Worm (Caenorhabditis elegans) whole organism, L3 larva: ENCODE measurements around the gene R07E5.4.

Experiments
- R02D3.7 ChIP-seq: fragments of 150-350 bp; optimal IDR thresholded peaks from 2 replicates; lab custom pipeline; 2014; ENCODE audit warnings: missing biosample characterization, missing genetic modification characterization
- aly-2 ChIP-seq: fragments of 150-350 bp; optimal IDR thresholded peaks from 2 replicates; lab custom pipeline; 2014; ENCODE audit warnings: missing biosample characterization, missing genetic modification characterization
- ama-1 ChIP-seq: fragments of 150-350 bp; optimal IDR thresholded peaks from 2 replicates; lab custom pipeline; 2018
- ceh-16 ChIP-seq: sonication (generic microtip); optimal IDR thresholded peaks from 2 replicates; lab custom pipeline; 2017; ENCODE audit warnings: missing biosample characterization, missing genetic modification characterization
- ceh-28 ChIP-seq: fragments of 150-350 bp; optimal IDR thresholded peaks from 2 replicates; lab custom pipeline; 2014; ENCODE audit warnings: missing biosample characterization, missing genetic modification reagents, missing genetic modification characterization
- egl-27 ChIP-seq: sonication (generic microtip); optimal IDR thresholded peaks from 4 replicates; lab custom pipeline; 2017; ENCODE audit warnings: missing biosample characterization, missing genetic modification reagents, missing genetic modification characterization
- egl-5 ChIP-seq: fragments of 150-350 bp; optimal IDR thresholded peaks from 2 replicates; lab custom pipeline; 2017; ENCODE audit warnings: missing biosample characterization, missing genetic modification reagents, missing genetic modification characterization, inconsistent platforms
- elt-1 ChIP-seq: fragments of 150-350 bp; optimal IDR thresholded peaks from 2 replicates; lab custom pipeline; 2014; ENCODE audit warnings: missing biosample characterization, missing genetic modification characterization
- elt-2 ChIP-seq: sonication (generic microtip); optimal IDR thresholded peaks from 2 replicates; lab custom pipeline; 2016; ENCODE audit warnings: missing genetic modification reagents, mild to moderate bottlenecking, missing genetic modification characterization, missing compliant biosample characterization
- elt-3 ChIP-seq, 3 experiments: fragments of 150-350 bp in 1 of 3; sonication (generic microtip) in 2 of 3; optimal IDR thresholded peaks; 2 replicates in 2 of 3; 4 replicates in 1 of 3; lab custom pipeline; 2014 to 2017; ENCODE audit warnings: missing biosample characterization in 3 of 3, missing genetic modification characterization in 3 of 3
- fkh-10 ChIP-seq: sonication (generic microtip); optimal IDR thresholded peaks from 2 replicates; lab custom pipeline; 2017; ENCODE audit warnings: missing biosample characterization, missing genetic modification reagents, missing genetic modification characterization
- fkh-2 ChIP-seq: fragments of 150-350 bp; optimal IDR thresholded peaks from 2 replicates; lab custom pipeline; 2014; ENCODE audit warnings: missing biosample characterization, missing genetic modification reagents, missing genetic modification characterization
- hmg-11 ChIP-seq: sonication (generic microtip); optimal IDR thresholded peaks from 2 replicates; lab custom pipeline; 2016; ENCODE audit warnings: missing genetic modification characterization, missing compliant biosample characterization
- lin-39 ChIP-seq: fragments of 150-350 bp; optimal IDR thresholded peaks from 2 replicates; lab custom pipeline; 2018; ENCODE audit warnings: missing biosample characterization, missing genetic modification reagents, missing genetic modification characterization
- lsy-12 ChIP-seq: sonication (generic microtip); optimal IDR thresholded peaks from 2 replicates; lab custom pipeline; 2016; ENCODE audit warnings: mild to moderate bottlenecking, missing genetic modification characterization, missing compliant biosample characterization
- mml-1 ChIP-seq: fragments of 150-350 bp; sonication (generic microtip); optimal IDR thresholded peaks from 3 replicates; lab custom pipeline; 2014; ENCODE audit warnings: missing biosample characterization, missing genetic modification characterization
- nfya-1 ChIP-seq: sonication (generic microtip); optimal IDR thresholded peaks from 2 replicates; lab custom pipeline; 2017; ENCODE audit warnings: missing genetic modification characterization, mild to moderate bottlenecking, missing compliant biosample characterization, antibody characterized with exemption, moderate library complexity; ENCODE audit not compliant: insufficient read depth
- nhr-12 ChIP-seq: fragments of 150-350 bp; optimal IDR thresholded peaks from 2 replicates; lab custom pipeline; 2014; ENCODE audit warnings: missing biosample characterization, missing genetic modification characterization
- nhr-23 ChIP-seq: fragments of 150-350 bp; optimal IDR thresholded peaks from 2 replicates; lab custom pipeline; 2014; ENCODE audit warnings: missing biosample characterization, missing genetic modification reagents, missing genetic modification characterization
- nhr-25 ChIP-seq: sonication (generic microtip); optimal IDR thresholded peaks from 2 replicates; lab custom pipeline; 2017; ENCODE audit warnings: missing biosample characterization, missing genetic modification characterization
- nhr-28 ChIP-seq: fragments of 150-350 bp; optimal IDR thresholded peaks from 2 replicates; lab custom pipeline; 2014; ENCODE audit warnings: missing biosample characterization, missing genetic modification characterization
- nhr-43 ChIP-seq: sonication (generic microtip); optimal IDR thresholded peaks from 2 replicates; lab custom pipeline; 2016; ENCODE audit warnings: mild to moderate bottlenecking, missing genetic modification characterization, missing compliant biosample characterization; ENCODE audit not compliant: poor library complexity, severe bottlenecking
- nhr-76 ChIP-seq: fragments of 150-350 bp; sonication (generic microtip); optimal IDR thresholded peaks from 5 replicates; lab custom pipeline; 2014; ENCODE audit warnings: missing biosample characterization, missing genetic modification characterization
- pha-4 ChIP-seq: fragments of 150-350 bp; optimal IDR thresholded peaks from 2 replicates; lab custom pipeline; 2014; ENCODE audit warnings: missing biosample characterization, missing genetic modification reagents, missing genetic modification characterization
- pqm-1 ChIP-seq: fragments of 150-350 bp; optimal IDR thresholded peaks from 2 replicates; lab custom pipeline; 2017; ENCODE audit warnings: missing biosample characterization, missing genetic modification characterization, inconsistent platforms
- skn-1 ChIP-seq: fragments of 150-350 bp; optimal IDR thresholded peaks from 2 replicates; lab custom pipeline; 2014; ENCODE audit warnings: missing biosample characterization, missing genetic modification characterization
- snpc-4 ChIP-seq: fragments of 150-350 bp; optimal IDR thresholded peaks from 2 replicates; lab custom pipeline; 2014; ENCODE audit warnings: missing biosample characterization, missing genetic modification characterization
- tbx-2 ChIP-seq: sonication (generic microtip); optimal IDR thresholded peaks from 2 replicates; lab custom pipeline; 2016; ENCODE audit warnings: mild to moderate bottlenecking, missing genetic modification characterization, missing compliant biosample characterization
- zag-1 ChIP-seq: fragments of 150-350 bp; optimal IDR thresholded peaks from 2 replicates; lab custom pipeline; 2014; ENCODE audit warnings: missing biosample characterization, missing genetic modification characterization
- ztf-11 ChIP-seq: fragments of 150-350 bp; optimal IDR thresholded peaks from 2 replicates; lab custom pipeline; 2014; ENCODE audit warnings: missing biosample characterization, missing genetic modification characterization

R07E5.4 gene

ce11 chrIII:4358345-4358744 lies 36.3 kb upstream of the R07E5.4 start:
- TF ChIP-seq elt-3 (tag; optimal IDR thresholded peaks at IDR 0.05; lab: Kevin White, UChicago) (no peak), nfya-1 (tag; lab: Kevin White, UChicago) (peak; percentile 39), skn-1 (tag; lab: Kevin White, UChicago) (no peak), lin-39 (tag; lab: Kevin White, UChicago) (peak; percentile 36), tbx-2 (tag; lab: Kevin White, UChicago) (no peak), R02D3.7 (tag; lab: Kevin White, UChicago) (no peak), nhr-76 (tag; lab: Kevin White, UChicago) (no peak), elt-2 (no peak), ceh-16 (no peak)

DNA sequence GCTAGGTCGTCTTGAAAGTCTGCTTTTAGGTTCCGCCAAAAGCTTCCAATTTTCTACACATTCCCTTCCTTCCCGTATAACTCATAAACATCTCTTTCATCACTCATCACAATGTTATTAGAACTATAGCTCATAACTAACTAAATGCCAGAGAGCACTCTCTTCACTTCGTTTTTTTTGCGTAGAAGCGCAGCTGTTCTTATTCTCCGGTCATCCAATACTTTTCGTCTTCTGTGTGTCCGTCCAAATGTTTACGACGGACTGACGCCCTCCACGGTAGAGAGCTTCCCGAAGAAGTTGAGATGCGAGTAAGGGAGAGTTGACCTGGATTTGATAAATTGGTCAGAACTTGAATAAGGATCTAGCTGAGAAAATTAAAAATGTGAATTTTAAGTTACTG lies 35.4 kb upstream of the R07E5.4 start:
- no peak for TF ChIP-seq aly-2 (tag; lab: Kevin White, UChicago)
- TF ChIP-seq tbx-2 (tag; lab: Kevin White, UChicago), result no peak
- no peak for TF ChIP-seq ceh-28 (tag; lab: Kevin White, UChicago)
- TF ChIP-seq, all 47 proteins: peak for 0

- TF ChIP-seq egl-27 (tag; lab: Kevin White, UChicago), result no peak
- no peak for TF ChIP-seq snpc-4 (tag; lab: Kevin White, UChicago)
- no peak for TF ChIP-seq lsy-12 (tag; lab: Kevin White, UChicago)
- no peak for TF ChIP-seq nhr-25 (tag; lab: Kevin White, UChicago)
- no peak for TF ChIP-seq elt-2
- TF ChIP-seq nhr-43 (tag; lab: Kevin White, UChicago), result no peak
- no peak for TF ChIP-seq zag-1 (tag; lab: Kevin White, UChicago)
- TF ChIP-seq lin-39 (tag; lab: Kevin White, UChicago), result no peak
- no peak for TF ChIP-seq nhr-28 (tag; lab: Kevin White, UChicago)
- no peak for TF ChIP-seq nhr-12 (tag; lab: Kevin White, UChicago)
- TF ChIP-seq elt-1 (tag; lab: Kevin White, UChicago), result no peak
- TF ChIP-seq fkh-10 (GFP tag; lab: Kevin White, UChicago), result no peak
Observed at ce11 chrIII:4359900-4360299, 34.7 kb upstream of the R07E5.4 start.

DNA sequence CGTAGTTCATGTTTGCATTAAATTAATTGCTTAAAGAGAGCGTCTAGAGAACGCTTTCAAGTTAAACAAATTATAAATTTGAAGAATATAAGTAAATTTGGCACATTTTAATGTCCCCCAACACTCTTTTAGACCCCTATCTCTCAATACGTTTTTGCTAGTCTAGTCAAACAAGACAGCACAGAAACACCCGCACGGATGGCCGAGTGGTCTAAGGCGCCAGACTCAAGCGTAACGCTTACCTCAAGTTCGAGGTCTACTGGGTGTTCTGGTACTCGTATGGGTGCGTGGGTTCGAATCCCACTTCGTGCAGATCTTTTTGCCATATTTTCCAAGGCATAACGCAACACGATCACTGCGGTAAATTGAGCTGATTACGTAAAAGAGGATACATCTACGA lies 32.3 kb upstream of the R07E5.4 start:
- TF ChIP-seq nhr-25 (tag; lab: Kevin White, UChicago) (peak; percentile 10), elt-2 (peak; percentile 24), nhr-43 (tag; lab: Kevin White, UChicago) (no peak), nfya-1 (tag; lab: Kevin White, UChicago) (peak; percentile 31), mml-1 (tag; lab: Kevin White, UChicago) (no peak), pqm-1 (no peak)
- TF ChIP-seq, all 47 proteins: peak for 3

DNA sequence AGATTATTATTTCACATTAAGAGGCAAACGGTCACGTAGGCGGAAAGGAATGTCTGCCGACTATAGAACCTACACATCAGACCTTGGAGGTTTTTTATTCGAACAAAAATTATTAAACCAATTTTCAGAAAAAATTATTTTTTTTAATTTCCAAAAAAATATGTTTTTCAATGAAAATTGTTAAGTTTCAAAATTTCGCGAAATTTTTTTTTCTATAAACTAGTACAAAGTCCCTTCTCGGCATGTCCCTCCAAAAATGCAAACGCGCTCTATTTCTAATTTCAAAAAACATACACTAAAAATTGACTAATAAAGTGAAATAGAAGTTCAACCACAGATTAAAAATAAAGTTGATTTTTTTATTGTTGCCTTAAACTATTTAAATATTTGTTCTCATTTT lies 29.6 kb upstream of the R07E5.4 start, which contains the start of gene ckb-1:
ckb-1 (plus strand) TSS at position 301 of the 400 bp plus-strand sequence.
- TF ChIP-seq hmg-11 (tag; lab: Kevin White, UChicago) (peak; percentile 7), pha-4 (tag; lab: Kevin White, UChicago) (peak; percentile 10), nhr-12 (tag; lab: Kevin White, UChicago) (no peak), fkh-10 (GFP tag; lab: Kevin White, UChicago) (no peak)

ce11 chrIII:4367649-4368048 lies 26.9 kb upstream of the R07E5.4 start, which contains the start of gene ckb-2:
ckb-2 (plus strand) TSS chrIII:4367949.
- TF ChIP-seq ama-1 (lab: Kevin White, UChicago) (no peak), nhr-12 (tag; lab: Kevin White, UChicago) (no peak), mml-1 (tag; lab: Kevin White, UChicago) (no peak), lsy-12 (tag; lab: Kevin White, UChicago) (no peak), egl-5 (tag; lab: Kevin White, UChicago) (no peak), skn-1 (tag; lab: Kevin White, UChicago) (no peak), nhr-23 (tag; lab: Kevin White, UChicago) (no peak), ztf-11 (tag; lab: Kevin White, UChicago) (no peak), fkh-2 (tag; lab: Kevin White, UChicago) (no peak), R02D3.7 (tag; lab: Kevin White, UChicago) (no peak), nfya-1 (tag; lab: Kevin White, UChicago) (no peak), pqm-1 (no peak)
